Fruit fly (Drosophila melanogaster) whole organism, wandering third instar larva: ENCODE measurements around the gene Lar.

ENCODE experiments used
- Abd-B ChIP-seq: fragments of >200 bp; optimal IDR thresholded peaks from 2 replicates; lab custom pipeline; 2017; ENCODE audit warnings: missing biosample characterization, missing genetic modification characterization
- CG32264 ChIP-seq: fragments of 200-800 bp; sonication (Bioruptor generic); optimal IDR thresholded peaks from 2 replicates; lab custom pipeline; 2016; ENCODE audit warnings: missing biosample characterization, missing genetic modification characterization
- CrebA ChIP-seq: fragments of 200-800 bp; sonication (Bioruptor generic); optimal IDR thresholded peaks from 2 replicates; lab custom pipeline; 2016; ENCODE audit warnings: missing biosample characterization, mild to moderate bottlenecking, missing genetic modification characterization, borderline replicate concordance
- Dfd ChIP-seq: fragments of >200 bp; optimal IDR thresholded peaks from 2 replicates; lab custom pipeline; 2017; ENCODE audit warnings: missing biosample characterization, missing genetic modification characterization
- Dif ChIP-seq: fragments of 200-275, 200-300 bp; sonication (Bioruptor generic); optimal IDR thresholded peaks from 2 replicates; lab custom pipeline; 2018; ENCODE audit warnings: missing biosample characterization, missing genetic modification characterization; ENCODE audit not compliant: partially characterized antibody
- GATAd ChIP-seq: sonication (Bioruptor generic); optimal IDR thresholded peaks from 2 replicates; lab custom pipeline; 2016; ENCODE audit warnings: missing biosample characterization, missing genetic modification characterization
- HLH106 ChIP-seq: fragments of 200-800 bp; optimal IDR thresholded peaks from 3 replicates; lab custom pipeline; 2019; ENCODE audit warnings: missing biosample characterization, mild to moderate bottlenecking, missing genetic modification characterization, moderate library complexity
- Hnf4 ChIP-seq: fragments of 200-800 bp; sonication (Bioruptor generic); optimal IDR thresholded peaks from 2 replicates; lab custom pipeline; 2016; ENCODE audit warnings: missing biosample characterization, mild to moderate bottlenecking, missing genetic modification characterization
- Hr83 ChIP-seq: fragments of 200-300 bp; sonication (Bioruptor generic); optimal IDR thresholded peaks from 2 replicates; lab custom pipeline; 2016; ENCODE audit warnings: missing biosample characterization, mild to moderate bottlenecking, missing genetic modification characterization, moderate library complexity; ENCODE audit not compliant: poor library complexity, severe bottlenecking
- Mio ChIP-seq: sonication (Bioruptor generic); optimal IDR thresholded peaks from 2 replicates; lab custom pipeline; 2016; ENCODE audit warnings: missing biosample characterization, missing genetic modification characterization
- Myc ChIP-seq: fragments of >200 bp; optimal IDR thresholded peaks from 2 replicates; lab custom pipeline; 2017
- N ChIP-seq: fragments of >200 bp; optimal IDR thresholded peaks from 2 replicates; lab custom pipeline; 2018; ENCODE audit warnings: missing biosample characterization, missing external identifiers, missing genetic modification characterization
- OdsH ChIP-seq: fragments of 200-800 bp; sonication (Bioruptor generic); optimal IDR thresholded peaks from 2 replicates; lab custom pipeline; 2016; ENCODE audit warnings: missing biosample characterization, mild to moderate bottlenecking, missing genetic modification characterization
- Rel ChIP-seq, 2 experiments: fragments of 200-800 bp; sonication (Bioruptor generic) in 1 of 2; optimal IDR thresholded peaks; 2 replicates in 1 of 2; 3 replicates in 1 of 2; lab custom pipeline; 2016 to 2019; ENCODE audit warnings: mild to moderate bottlenecking in 2 of 2, missing biosample characterization in 2 of 2, missing genetic modification characterization in 2 of 2, moderate library complexity in 1 of 2
- Sp1 ChIP-seq: fragments of 200-800 bp; sonication (Bioruptor generic); optimal IDR thresholded peaks from 3 replicates; lab custom pipeline; 2019; ENCODE audit warnings: missing biosample characterization, mild to moderate bottlenecking, missing genetic modification characterization, moderate library complexity
- Vsx2 ChIP-seq: fragments of 200-300, 225-300 bp; sonication (Bioruptor generic); optimal IDR thresholded peaks from 2 replicates; lab custom pipeline; 2018; ENCODE audit warnings: missing biosample characterization, missing genetic modification characterization; ENCODE audit not compliant: partially characterized antibody
- br ChIP-seq: fragments of 200-800 bp; sonication (Bioruptor generic); optimal IDR thresholded peaks from 2 replicates; lab custom pipeline; 2016; ENCODE audit warnings: missing biosample characterization, missing genetic modification characterization
- brk ChIP-seq: fragments of 200-800 bp; sonication (Bioruptor generic); optimal IDR thresholded peaks from 2 replicates; lab custom pipeline; 2016; ENCODE audit warnings: missing biosample characterization, mild to moderate bottlenecking, missing genetic modification characterization
- dl ChIP-seq, 2 experiments: fragments of 175-275, 200-275 bp in 1 of 2; fragments of 200-275 bp in 1 of 2; sonication (Bioruptor generic); optimal IDR thresholded peaks; lab custom pipeline; 2018; ENCODE audit warnings: mild to moderate bottlenecking in 2 of 2, missing biosample characterization in 2 of 2, missing genetic modification characterization in 2 of 2, moderate library complexity in 2 of 2; ENCODE audit not compliant: partially characterized antibody in 2 of 2, insufficient read depth in 1 of 2
- dsf ChIP-seq: sonication (Bioruptor generic); optimal IDR thresholded peaks from 2 replicates; lab custom pipeline; 2016; ENCODE audit warnings: missing biosample characterization, missing genetic modification characterization, borderline replicate concordance
- ey ChIP-seq: fragments of 200-800 bp; sonication (Bioruptor generic); optimal IDR thresholded peaks from 2 replicates; lab custom pipeline; 2016; ENCODE audit warnings: missing biosample characterization, missing genetic modification characterization
- foxo ChIP-seq, 2 experiments: fragments of 200-800 bp; sonication (Bioruptor generic); optimal IDR thresholded peaks; 2 replicates in 1 of 2; 3 replicates in 1 of 2; lab custom pipeline; 2016 to 2017; ENCODE audit warnings: missing biosample characterization in 2 of 2, missing genetic modification characterization in 2 of 2
- fru ChIP-seq: fragments of 200-800 bp; sonication (Bioruptor generic); optimal IDR thresholded peaks from 3 replicates; lab custom pipeline; 2016; ENCODE audit warnings: missing biosample characterization, mild to moderate bottlenecking, missing genetic modification characterization
- h ChIP-seq: fragments of 200-800 bp; sonication (Bioruptor generic); optimal IDR thresholded peaks from 3 replicates; lab custom pipeline; 2016; ENCODE audit warnings: missing biosample characterization, mild to moderate bottlenecking, missing genetic modification characterization
- jim ChIP-seq: fragments of 175-275, 200-325 bp; sonication (Bioruptor generic); optimal IDR thresholded peaks from 2 replicates; lab custom pipeline; 2016; ENCODE audit warnings: missing biosample characterization, mild to moderate bottlenecking, missing genetic modification characterization
- lola ChIP-seq: fragments of >200 bp; optimal IDR thresholded peaks from 2 replicates; lab custom pipeline; 2017; ENCODE audit warnings: missing biosample characterization, missing genetic modification characterization
- pan ChIP-seq: fragments of >200 bp; optimal IDR thresholded peaks from 2 replicates; lab custom pipeline; 2017
- psq ChIP-seq: fragments of 200-800 bp; sonication (Bioruptor generic); optimal IDR thresholded peaks from 3 replicates; lab custom pipeline; 2017; ENCODE audit warnings: missing biosample characterization, mild to moderate bottlenecking, missing genetic modification characterization, moderate library complexity
- rgr ChIP-seq: fragments of 200-800 bp; sonication (Bioruptor generic); optimal IDR thresholded peaks from 3 replicates; lab custom pipeline; 2016; ENCODE audit warnings: missing biosample characterization, mild to moderate bottlenecking, missing genetic modification characterization
- sv ChIP-seq: fragments of 200-800 bp; sonication (Bioruptor generic); optimal IDR thresholded peaks from 3 replicates; lab custom pipeline; 2016; ENCODE audit warnings: missing biosample characterization, missing genetic modification characterization
- tai ChIP-seq: sonication (Bioruptor generic); optimal IDR thresholded peaks from 2 replicates; lab custom pipeline; 2016; ENCODE audit warnings: missing biosample characterization, missing genetic modification characterization
- usp ChIP-seq: fragments of >200 bp; optimal IDR thresholded peaks from 2 replicates; lab custom pipeline; 2017; ENCODE audit warnings: missing biosample characterization, missing genetic modification characterization
- woc ChIP-seq: sonication (Bioruptor generic); optimal IDR thresholded peaks from 2 replicates; lab custom pipeline; 2016; ENCODE audit warnings: missing biosample characterization, mild to moderate bottlenecking, missing genetic modification characterization

Gene Lar

dm6 chr2L:19567305-19567898 lies 19.0 kb upstream of the Lar start:
- TF ChIP-seq fru (GFP tag; lab: Kevin White, UChicago) (no peak), br (no peak), Myc (lab: Kevin White, UChicago) (no peak), Rel (GFP tag; optimal IDR thresholded peaks at IDR 0.05; lab: Kevin White, UChicago) (no peak), Rel (tag; optimal IDR thresholded peaks at IDR 0.05; lab: Kevin White, UChicago) (peak; percentile 86), Hr83 (GFP tag; lab: Kevin White, UChicago) (no peak)
- TF ChIP-seq, all 38 proteins: peak for 1

DNA sequence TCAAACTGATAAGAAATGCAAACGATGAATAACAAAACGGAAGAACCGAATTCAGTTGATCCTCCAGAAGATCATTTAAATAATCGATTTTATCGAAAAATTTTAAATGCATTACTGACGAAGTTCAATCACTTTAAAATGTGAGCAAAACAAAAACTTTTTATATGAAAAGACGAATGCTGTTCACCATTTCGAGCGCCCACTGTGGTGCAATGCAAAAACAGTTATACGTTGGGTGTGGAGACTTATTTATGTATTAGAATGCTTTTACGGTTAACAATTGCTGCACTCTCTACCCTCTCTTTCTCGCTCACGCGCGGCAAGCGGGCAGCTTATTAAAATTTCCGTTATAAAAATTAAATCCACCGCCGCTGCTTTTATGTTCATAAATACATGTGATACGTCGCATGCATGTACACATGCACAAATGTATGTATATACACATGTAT lies 15.6 kb upstream of the Lar start:
- TF ChIP-seq Abd-B (GFP tag; lab: Kevin White, UChicago) (no peak), Sp1 (peak; percentile 15), Vsx2 (GFP tag; lab: Kevin White, UChicago) (no peak), lola (GFP tag; lab: Kevin White, UChicago) (no peak), psq (GFP tag; lab: Kevin White, UChicago) (no peak), foxo (GFP tag; optimal IDR thresholded peaks at IDR 0.05; lab: Kevin White, UChicago) (peak in 1 of 2 experiments; percentile 62), Hnf4 (peak; percentile 1), GATAd (GFP tag; lab: Kevin White, UChicago) (no peak), Rel (GFP tag; optimal IDR thresholded peaks at IDR 0.05; lab: Kevin White, UChicago) (no peak), Rel (tag; optimal IDR thresholded peaks at IDR 0.05; lab: Kevin White, UChicago) (peak; percentile 4), HLH106 (tag; lab: Kevin White, UChicago) (peak; percentile 37), usp (GFP tag; lab: Kevin White, UChicago) (no peak), ey (GFP tag; lab: Kevin White, UChicago) (peak; percentile 57), dl (GFP tag; optimal IDR thresholded peaks at IDR 0.05; lab: Kevin White, UChicago; ENCODE audit: insufficient read depth in 1 of 2, partially characterized antibody in 2 of 2) (peak in 1 of 2 experiments; percentile 1), Hr83 (GFP tag; lab: Kevin White, UChicago) (no peak), Dfd (GFP tag; lab: Kevin White, UChicago) (no peak), OdsH (GFP tag; lab: Kevin White, UChicago) (peak; percentile 39), CrebA (GFP tag; lab: Kevin White, UChicago) (no peak), fru (GFP tag; lab: Kevin White, UChicago) (peak; percentile 55), h (peak; percentile 64), br (peak; percentile 46), woc (GFP tag; lab: Kevin White, UChicago) (peak; percentile 51), rgr (GFP tag; lab: Kevin White, UChicago) (peak; percentile 57), dsf (GFP tag; lab: Kevin White, UChicago) (no peak), brk (peak; percentile 41)

dm6 chr2L:19571574-19572495 lies 14.6 kb upstream of the Lar start:
- no peak for TF ChIP-seq lola (GFP tag; lab: Kevin White, UChicago)
- TF ChIP-seq brk: peak; percentile 86
- TF ChIP-seq Vsx2 (GFP tag; lab: Kevin White, UChicago): peak; percentile 22
- TF ChIP-seq woc (GFP tag; lab: Kevin White, UChicago): no peak
- TF ChIP-seq Mio (GFP tag; lab: Kevin White, UChicago): no peak
- TF ChIP-seq fru (GFP tag; lab: Kevin White, UChicago): peak; percentile 22
- no peak for TF ChIP-seq jim
- TF ChIP-seq psq (GFP tag; lab: Kevin White, UChicago): peak; percentile 91
- peak; percentile 84 for TF ChIP-seq Dif (GFP tag; lab: Kevin White, UChicago)
- TF ChIP-seq pan (lab: Kevin White, UChicago): no peak
- peak; percentile 70 for TF ChIP-seq Hr83 (GFP tag; lab: Kevin White, UChicago)
- TF ChIP-seq Rel (GFP tag; optimal IDR thresholded peaks at IDR 0.05; lab: Kevin White, UChicago): no peak
- TF ChIP-seq Rel (tag; optimal IDR thresholded peaks at IDR 0.05; lab: Kevin White, UChicago): no peak
- TF ChIP-seq sv (GFP tag; lab: Kevin White, UChicago): no peak
- peak; percentile 94 for TF ChIP-seq N
- no peak for TF ChIP-seq CG32264
- peak; percentile 46 for TF ChIP-seq tai (GFP tag; lab: Kevin White, UChicago)
- TF ChIP-seq Hnf4: no peak
- peak; percentile 5 for TF ChIP-seq h
- no peak for TF ChIP-seq GATAd (GFP tag; lab: Kevin White, UChicago)
- peak; percentile 70 to 77 for TF ChIP-seq dl (GFP tag; optimal IDR thresholded peaks at IDR 0.05; lab: Kevin White, UChicago; ENCODE audit: insufficient read depth in 1 of 2, partially characterized antibody in 2 of 2)
